Fruit fly (Drosophila melanogaster) whole organism, pupa: ENCODE measurements around the gene Polr2G.

Experiments
- CG14655 ChIP-seq: fragments of 200-800 bp; sonication (Bioruptor generic); optimal IDR thresholded peaks from 3 replicates; lab custom pipeline; 2017; ENCODE audit warnings: mild to moderate bottlenecking, missing biosample characterization, missing genetic modification reagents, missing genetic modification characterization
- CG8301 ChIP-seq: fragments of 200-800 bp; sonication (Bioruptor generic); optimal IDR thresholded peaks from 2 replicates; lab custom pipeline; 2018; ENCODE audit warnings: missing biosample characterization, mild to moderate bottlenecking, missing genetic modification characterization
- Pif1A ChIP-seq: fragments of 200-800 bp; sonication (Bioruptor generic); optimal IDR thresholded peaks from 3 replicates; lab custom pipeline; 2016; ENCODE audit warnings: missing biosample characterization, missing genetic modification characterization
- rn ChIP-seq: fragments of 200-800 bp; sonication (Bioruptor generic); IDR thresholded peaks from 2 replicates; pipeline ENCODE4 v1.3.6; 2022; ENCODE audit warnings: missing biosample characterization, missing genetic modification characterization

DNA sequence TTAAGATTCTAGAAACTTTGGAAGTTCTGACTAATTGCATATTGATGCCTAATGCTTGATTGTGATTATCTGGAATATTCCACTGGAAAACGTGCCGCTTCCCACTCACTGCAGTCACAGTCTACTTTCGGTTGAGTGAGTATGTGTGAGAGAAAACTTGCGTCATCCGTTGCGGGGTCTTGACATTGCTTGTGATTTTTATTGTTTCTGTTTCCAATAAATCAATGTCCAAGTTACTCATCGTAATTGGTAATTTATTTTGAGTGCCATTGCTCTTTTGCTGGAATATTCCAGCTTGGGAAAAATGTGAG, 20.0 kb upstream of the Polr2G start:
- TF ChIP-seq rn (no peak), CG8301 (tag; lab: Kevin White, UChicago) (no peak), CG14655 (no peak), Pif1A (no peak)
